Worm (Caenorhabditis elegans) whole organism, L4 larva: ENCODE measurements around the gene rps-21.
A peak's percentile ranks its signal among the peaks of the same experiment; 100 is the strongest.

ENCODE experiments used
- F44E2.7 ChIP-seq: fragments of 200-800 bp; sonication (Bioruptor generic); IDR thresholded peaks from 2 replicates; pipeline ENCODE4 v2.1.2; 2022; ENCODE audit warnings: missing genetic modification characterization, missing compliant biosample characterization
- T26A8.4 ChIP-seq: fragments of 200-800 bp; sonication (Bioruptor generic); IDR thresholded peaks from 2 replicates; pipeline ENCODE4 v1.3.6; 2022; ENCODE audit warnings: missing genetic modification characterization, missing compliant biosample characterization
- Y5F2A.4 ChIP-seq: fragments of 200-800 bp; sonication (Bioruptor generic); optimal IDR thresholded peaks from 2 replicates; lab custom pipeline; 2018; ENCODE audit warnings: mild to moderate bottlenecking, missing genetic modification characterization, missing compliant biosample characterization
- aha-1 ChIP-seq: fragments of 150-350 bp; peaks from one replicate; lab custom pipeline; 2014; ENCODE audit warnings: missing biosample characterization, missing genetic modification characterization
- aly-2 ChIP-seq: sonication (generic microtip); optimal IDR thresholded peaks from 2 replicates; lab custom pipeline; 2018; ENCODE audit warnings: missing biosample characterization, missing genetic modification characterization
- cey-2 ChIP-seq: sonication (generic microtip); optimal IDR thresholded peaks from 3 replicates; lab custom pipeline; 2017; ENCODE audit warnings: missing genetic modification characterization, mild to moderate bottlenecking, missing compliant biosample characterization, antibody characterized with exemption, borderline replicate concordance; ENCODE audit not compliant: insufficient read depth
- daf-8 ChIP-seq: fragments of 200-800 bp; sonication (Bioruptor generic); IDR thresholded peaks from 2 replicates; pipeline ENCODE4 v1.3.6; 2022; ENCODE audit warnings: missing genetic modification characterization, missing compliant biosample characterization
- dmd-6 ChIP-seq: fragments of 200-800 bp; sonication (Bioruptor generic); IDR thresholded peaks from 2 replicates; pipeline ENCODE4 v1.3.6; 2022; ENCODE audit warnings: missing genetic modification reagents, missing genetic modification characterization, missing compliant biosample characterization
- dmd-8 ChIP-seq: fragments of 200-800 bp; sonication (Bioruptor generic); IDR thresholded peaks from 2 replicates; pipeline ENCODE4 v1.3.6; 2022; ENCODE audit warnings: missing genetic modification characterization, missing compliant biosample characterization
- dmd-9 ChIP-seq: fragments of 200-800 bp; sonication (Bioruptor generic); IDR thresholded peaks from 2 replicates; pipeline ENCODE4 v1.3.6; 2022; ENCODE audit warnings: missing genetic modification reagents, missing genetic modification characterization, missing compliant biosample characterization
- dpl-1 ChIP-seq: fragments of 150-350 bp; optimal IDR thresholded peaks from 2 replicates; lab custom pipeline; 2014; ENCODE audit warnings: missing biosample characterization, missing genetic modification reagents, missing genetic modification characterization
- duxl-1 ChIP-seq: sonication (generic microtip); optimal IDR thresholded peaks from 2 replicates; lab custom pipeline; 2016; ENCODE audit warnings: mild to moderate bottlenecking, missing genetic modification characterization, moderate library complexity, missing compliant biosample characterization; ENCODE audit not compliant: poor library complexity
- dve-1 ChIP-seq: sonication (generic microtip); optimal IDR thresholded peaks from 2 replicates; lab custom pipeline; 2017; ENCODE audit warnings: antibody characterized with exemption, mild to moderate bottlenecking, missing genetic modification characterization, missing compliant biosample characterization; ENCODE audit not compliant: insufficient read depth
- fkh-10 ChIP-seq: fragments of 150-350 bp; optimal IDR thresholded peaks from 2 replicates; lab custom pipeline; 2014; ENCODE audit warnings: missing biosample characterization, missing genetic modification reagents, missing genetic modification characterization
- fos-1 ChIP-seq: fragments of 150-350 bp; optimal IDR thresholded peaks from 2 replicates; lab custom pipeline; 2014; ENCODE audit warnings: missing biosample characterization, missing genetic modification characterization
- hif-1 ChIP-seq, 2 experiments: sonication (generic microtip); optimal IDR thresholded peaks; 2 replicates each; lab custom pipeline; 2016 to 2017; ENCODE audit warnings: missing compliant biosample characterization in 2 of 2, missing genetic modification characterization in 2 of 2, missing genetic modification reagents in 2 of 2, missing genotype in 2 of 2, mild to moderate bottlenecking in 1 of 2
- hlh-11 ChIP-seq: fragments of 200-800 bp; sonication (Bioruptor generic); optimal IDR thresholded peaks from 2 replicates; lab custom pipeline; 2018; ENCODE audit warnings: mild to moderate bottlenecking, missing genetic modification characterization, missing compliant biosample characterization
- hlh-30 ChIP-seq: sonication (generic microtip); optimal IDR thresholded peaks from 2 replicates; lab custom pipeline; 2017; ENCODE audit warnings: antibody characterized with exemption, mild to moderate bottlenecking, missing genetic modification characterization, missing compliant biosample characterization; ENCODE audit not compliant: insufficient read depth
- hmg-1.1 ChIP-seq: fragments of 200-800 bp; sonication (Bioruptor generic); IDR thresholded peaks from 2 replicates; pipeline ENCODE4 v1.3.6; 2022; ENCODE audit warnings: missing genetic modification reagents, missing genetic modification characterization, missing compliant biosample characterization
- lim-7 ChIP-seq: fragments of 200-800 bp; sonication (Bioruptor generic); IDR thresholded peaks from 2 replicates; pipeline ENCODE4 v1.3.6; 2022; ENCODE audit warnings: missing genetic modification characterization, missing compliant biosample characterization
- lin-13 ChIP-seq: fragments of 150-350 bp; optimal IDR thresholded peaks from 2 replicates; lab custom pipeline; 2014; ENCODE audit warnings: missing biosample characterization, missing genetic modification reagents, missing genetic modification characterization
- lin-15B ChIP-seq: fragments of 150-350 bp; sonication (generic microtip); optimal IDR thresholded peaks from 3 replicates; lab custom pipeline; 2014; ENCODE audit warnings: missing biosample characterization, missing genetic modification characterization
- lsy-2 ChIP-seq, 2 experiments: fragments of 150-350 bp in 1 of 2; sonication (generic microtip) in 1 of 2; optimal IDR thresholded peaks; 2 replicates each; lab custom pipeline; 2014 to 2017; ENCODE audit warnings: missing biosample characterization in 2 of 2, missing genetic modification characterization in 2 of 2
- madf-5 ChIP-seq, 2 experiments: fragments of 200-800 bp; sonication (Bioruptor generic); IDR thresholded peaks; 2 replicates each; pipeline ENCODE4 v1.3.6; 2022; ENCODE audit warnings: missing compliant biosample characterization in 2 of 2, missing genetic modification characterization in 2 of 2
- mdl-1 ChIP-seq, 2 experiments: fragments of 150-350 bp in 1 of 2; sonication (generic microtip) in 1 of 2; optimal IDR thresholded peaks; 2 replicates each; lab custom pipeline; 2014 to 2017; ENCODE audit warnings: missing biosample characterization in 2 of 2, missing genetic modification characterization in 2 of 2
- mep-1 ChIP-seq: fragments of 150-350 bp; sonication (generic microtip); optimal IDR thresholded peaks from 3 replicates; lab custom pipeline; 2014; ENCODE audit warnings: missing biosample characterization, missing genetic modification characterization
- mxl-3 ChIP-seq: fragments of 200-800 bp; sonication (Bioruptor generic); optimal IDR thresholded peaks from 2 replicates; lab custom pipeline; 2018; ENCODE audit warnings: mild to moderate bottlenecking, missing genetic modification characterization, missing compliant biosample characterization
- nhr-10 ChIP-seq: fragments of 150-350 bp; optimal IDR thresholded peaks from 2 replicates; lab custom pipeline; 2014; ENCODE audit warnings: missing biosample characterization, missing genetic modification characterization
- nhr-25 ChIP-seq: sonication (generic microtip); optimal IDR thresholded peaks from 2 replicates; lab custom pipeline; 2017; ENCODE audit warnings: missing genetic modification characterization, mild to moderate bottlenecking, missing compliant biosample characterization, antibody characterized with exemption, moderate library complexity, borderline replicate concordance; ENCODE audit not compliant: insufficient read depth
- nhr-28 ChIP-seq: fragments of 150-350 bp; optimal IDR thresholded peaks from 2 replicates; lab custom pipeline; 2014; ENCODE audit warnings: missing biosample characterization, missing genetic modification characterization
- nhr-41 ChIP-seq: fragments of 200-800 bp; sonication (Bioruptor generic); IDR thresholded peaks from 2 replicates; pipeline ENCODE4 v1.3.6; 2022; ENCODE audit warnings: missing genetic modification reagents, missing genetic modification characterization, missing compliant biosample characterization
- nhr-42 ChIP-seq: fragments of 200-800 bp; sonication (Bioruptor generic); IDR thresholded peaks from 2 replicates; pipeline ENCODE4 v1.3.6; 2022; ENCODE audit warnings: missing genetic modification characterization, missing compliant biosample characterization
- nhr-76 ChIP-seq: fragments of 150-350 bp; optimal IDR thresholded peaks from 2 replicates; lab custom pipeline; 2014; ENCODE audit warnings: missing biosample characterization, missing genetic modification characterization
- nhr-77 ChIP-seq: fragments of 150-350 bp; optimal IDR thresholded peaks from 2 replicates; lab custom pipeline; 2014; ENCODE audit warnings: missing biosample characterization, missing genetic modification characterization
- php-3 ChIP-seq: fragments of 200-800 bp; sonication (Bioruptor generic); IDR thresholded peaks from 2 replicates; pipeline ENCODE4 v1.3.6; 2022; ENCODE audit warnings: missing genetic modification reagents, missing genetic modification characterization, missing compliant biosample characterization
- skn-1 ChIP-seq: fragments of 150-350 bp; optimal IDR thresholded peaks from 2 replicates; lab custom pipeline; 2014; ENCODE audit warnings: missing biosample characterization, missing genetic modification characterization
- tra-1 ChIP-seq: fragments of 200-800 bp; sonication (Bioruptor generic); IDR thresholded peaks from 2 replicates; pipeline ENCODE4 v1.3.6; 2022; ENCODE audit warnings: missing genetic modification reagents, missing genetic modification characterization, missing compliant biosample characterization
- unc-39 ChIP-seq: sonication (generic microtip); optimal IDR thresholded peaks from 2 replicates; lab custom pipeline; 2017; ENCODE audit warnings: missing biosample characterization, missing genetic modification characterization
- unc-62 ChIP-seq, 3 experiments: fragments of 150-350 bp in 1 of 3; sonication (generic microtip); optimal IDR thresholded peaks in 2 of 3; peaks in 1 of 3; 1 replicate in 1 of 3; 2 replicates in 2 of 3; lab custom pipeline; 2014 to 2017; ENCODE audit warnings: missing biosample characterization in 3 of 3, missing genetic modification characterization in 3 of 3, missing genetic modification reagents in 3 of 3, missing genotype in 1 of 3
- vab-7 ChIP-seq: fragments of 200-800 bp; sonication (Bioruptor generic); IDR thresholded peaks from 2 replicates; pipeline ENCODE4 v1.3.6; 2022; ENCODE audit warnings: missing genetic modification reagents, missing genetic modification characterization, missing compliant biosample characterization
- zfp-2 ChIP-seq: sonication (generic microtip); optimal IDR thresholded peaks from 2 replicates; lab custom pipeline; 2016; ENCODE audit warnings: mild to moderate bottlenecking, missing genetic modification characterization, missing compliant biosample characterization
- zip-2 ChIP-seq: fragments of 150-350 bp; optimal IDR thresholded peaks from 2 replicates; lab custom pipeline; 2014; ENCODE audit warnings: missing biosample characterization, missing genetic modification characterization

Gene rps-21

ce11 chrIII:7207903-7208497 lies 18.6 kb upstream of the rps-21 start, which contains the start of gene rpl-6 (continued):
- TF ChIP-seq unc-39 (tag; lab: Kevin White, UChicago) (no peak), fos-1 (no peak), mdl-1 (tag; optimal IDR thresholded peaks at IDR 0.05; lab: Kevin White, UChicago) (peak in 1 of 2 experiments; percentile 26), zfp-2 (peak; percentile 81), nhr-42 (GFP tag; lab: Robert Waterston, UW) (no peak), hif-1 (tag; optimal IDR thresholded peaks at IDR 0.05; lab: Kevin White, UChicago) (peak in 1 of 2 experiments; percentile 82), aly-2 (tag; lab: Kevin White, UChicago) (no peak), lin-15B (tag; lab: Kevin White, UChicago) (no peak), skn-1 (tag; lab: Kevin White, UChicago) (no peak), daf-8 (no peak), lin-13 (GFP tag; lab: Kevin White, UChicago) (peak; percentile 77), T26A8.4 (GFP tag; lab: Robert Waterston, UW) (peak; percentile 76)

- TF ChIP-seq mdl-1 (tag; optimal IDR thresholded peaks at IDR 0.05; lab: Kevin White, UChicago) (peak in 1 of 2 experiments; percentile 50), nhr-28 (tag; lab: Kevin White, UChicago) (peak; percentile 66), nhr-41 (GFP tag; lab: Robert Waterston, UW) (no peak), lsy-2 (tag; optimal IDR thresholded peaks at IDR 0.05; lab: Kevin White, UChicago) (peak in 1 of 2 experiments; percentile 49), cey-2 (tag; lab: Kevin White, UChicago) (peak; percentile 73), tra-1 (GFP tag; lab: Robert Waterston, UW) (0 out of 2 replicates have a peak, but pooled peaks have one; percentile 37), dmd-8 (no peak), hlh-30 (peak; percentile 17), Y5F2A.4 (GFP tag; lab: Kevin White, UChicago) (no peak), F44E2.7 (GFP tag; lab: Robert Waterston, UW) (no peak), hlh-11 (peak; percentile 35), hmg-1.1 (no peak), duxl-1 (tag; lab: Kevin White, UChicago) (no peak), madf-5 (GFP tag; IDR thresholded peaks at IDR 0.05; lab: Robert Waterston, UW) (no peak), mxl-3 (GFP tag; lab: Kevin White, UChicago) (peak; percentile 37), aha-1 (peak; percentile 95), zip-2 (tag; lab: Kevin White, UChicago) (no peak), vab-7 (GFP tag; lab: Robert Waterston, UW) (no peak), dmd-9 (GFP tag; lab: Robert Waterston, UW) (no peak), dpl-1 (GFP tag; lab: Kevin White, UChicago) (peak; percentile 7)
Measured at ce11 chrIII:7203130-7203775, 13.8 kb upstream of the rps-21 start.

ce11 chrIII:7201378-7202256 lies 12.2 kb upstream of the rps-21 start, which contains the start of gene dpy-31:
Gene dpy-31 (plus strand): TSS chrIII:7202206.
- TF ChIP-seq fkh-10 (no peak), lsy-2 (tag; optimal IDR thresholded peaks at IDR 0.05; lab: Kevin White, UChicago) (peak in 1 of 2 experiments; percentile 44), mep-1 (tag; lab: Kevin White, UChicago) (peak; percentile 58), hlh-11 (peak; percentile 13), dmd-6 (no peak), nhr-76 (tag; lab: Kevin White, UChicago) (no peak), lim-7 (GFP tag; lab: Robert Waterston, UW) (no peak), nhr-77 (peak; percentile 12), dve-1 (tag; lab: Kevin White, UChicago) (peak; percentile 40), nhr-28 (tag; lab: Kevin White, UChicago) (peak; percentile 21), mdl-1 (tag; optimal IDR thresholded peaks at IDR 0.05; lab: Kevin White, UChicago) (peak in 1 of 2 experiments; percentile 15), php-3 (no peak), unc-62 (GFP tag; optimal IDR thresholded peaks at IDR 0.05 in 1 of 2; lab: Kevin White, UChicago) (peak in 1 of 2 experiments; percentile 95), unc-62 (tag; optimal IDR thresholded peaks at IDR 0.05; lab: Kevin White, UChicago) (no peak), nhr-10 (tag; lab: Kevin White, UChicago) (peak; percentile 6), nhr-25 (tag; lab: Kevin White, UChicago) (peak; percentile 64), cey-2 (tag; lab: Kevin White, UChicago) (peak; percentile 34)
